Fruit fly (Drosophila melanogaster) whole organism, adult: ENCODE measurements around the gene CG32066.

Source experiments
- CG14711 ChIP-seq: fragments of 200-800 bp; sonication (Bioruptor generic); optimal IDR thresholded peaks from 2 replicates; lab custom pipeline; 2018; ENCODE audit warnings: missing biosample characterization, mild to moderate bottlenecking, missing genetic modification characterization, moderate library complexity
- CG1620 ChIP-seq: fragments of 200-800 bp; sonication (Bioruptor generic); optimal IDR thresholded peaks from 2 replicates; lab custom pipeline; 2016; ENCODE audit warnings: missing biosample characterization, missing genetic modification characterization
- CG5204 ChIP-seq: fragments of 200-800 bp; sonication (Bioruptor generic); optimal IDR thresholded peaks from 2 replicates; lab custom pipeline; 2016; ENCODE audit warnings: missing biosample characterization, missing genetic modification characterization
- Crg-1 ChIP-seq: fragments of 200-800 bp; sonication (Bioruptor generic); optimal IDR thresholded peaks from 2 replicates; lab custom pipeline; 2016; ENCODE audit warnings: missing biosample characterization, missing genetic modification characterization
- Hr96 ChIP-seq: fragments of 200-800 bp; sonication (Bioruptor generic); optimal IDR thresholded peaks from 2 replicates; lab custom pipeline; 2016; ENCODE audit warnings: missing biosample characterization, missing genetic modification characterization
- Mnt ChIP-seq: fragments of 200-800 bp; sonication (Bioruptor generic); optimal IDR thresholded peaks from 2 replicates; lab custom pipeline; 2016; ENCODE audit warnings: missing biosample characterization, mild to moderate bottlenecking, missing genetic modification characterization
- bab1 ChIP-seq: fragments of 200-800 bp; sonication (Bioruptor generic); optimal IDR thresholded peaks from 3 replicates; lab custom pipeline; 2019; ENCODE audit warnings: missing biosample characterization, mild to moderate bottlenecking, missing genetic modification characterization, moderate library complexity
- cic ChIP-seq: fragments of 200-800 bp; sonication (Bioruptor generic); optimal IDR thresholded peaks from 2 replicates; lab custom pipeline; 2017; ENCODE audit warnings: missing biosample characterization, mild to moderate bottlenecking, missing genetic modification characterization, moderate library complexity
- cnc ChIP-seq, 2 experiments: fragments of >200 bp; optimal IDR thresholded peaks; 2 replicates each; lab custom pipeline; 2017
- kay ChIP-seq: fragments of 200-800 bp; sonication (Bioruptor generic); peaks from one replicate; lab custom pipeline; 2016; ENCODE audit warnings: missing biosample characterization, missing genetic modification characterization, borderline replicate concordance
- ovo ChIP-seq: fragments of 200-800 bp; sonication (Bioruptor generic); optimal IDR thresholded peaks from 2 replicates; lab custom pipeline; 2016; ENCODE audit warnings: missing biosample characterization, missing genetic modification characterization
- pad ChIP-seq: fragments of 200-800 bp; sonication (Bioruptor generic); optimal IDR thresholded peaks from 3 replicates; lab custom pipeline; 2017; ENCODE audit warnings: missing biosample characterization, missing genetic modification characterization, mild to moderate bottlenecking, moderate library complexity, missing genetic modification reagents
- tj ChIP-seq: fragments of 200-800 bp; sonication (Bioruptor generic); optimal IDR thresholded peaks from 3 replicates; lab custom pipeline; 2017; ENCODE audit warnings: missing biosample characterization, mild to moderate bottlenecking, missing genetic modification characterization, moderate library complexity
- toe ChIP-seq: fragments of 200-800 bp; sonication (Bioruptor generic); optimal IDR thresholded peaks from 2 replicates; lab custom pipeline; 2016; ENCODE audit warnings: missing biosample characterization, missing genetic modification characterization

DNA sequence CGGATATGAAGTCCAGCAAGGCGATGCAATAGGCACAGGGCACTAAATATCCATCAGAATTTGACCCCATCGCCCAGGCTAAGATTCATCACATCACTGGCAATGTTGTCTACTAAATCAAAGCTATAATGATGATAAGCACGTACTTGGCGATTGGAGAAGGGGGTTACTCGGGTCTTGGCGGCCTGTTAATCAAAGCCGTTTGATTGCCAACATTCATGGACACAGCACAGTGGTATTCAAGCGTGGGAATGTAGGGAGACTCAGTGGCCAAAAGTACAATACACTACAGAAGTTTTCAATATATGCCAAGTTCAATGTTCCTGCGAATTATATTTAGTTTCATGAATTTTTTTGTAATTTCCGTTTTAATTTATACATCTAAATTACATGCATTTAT is 32.4 kb downstream of the CG32066 start, which contains the start of gene CG14151:
- TF ChIP-seq CG14711 (tag; lab: Kevin White, UChicago) (no peak), Hr96 (GFP tag; lab: Kevin White, UChicago) (no peak), ovo (no peak), tj (GFP tag; lab: Kevin White, UChicago) (no peak), Crg-1 (no peak), Mnt (GFP tag; lab: Kevin White, UChicago) (no peak), kay (GFP tag; lab: Kevin White, UChicago) (no peak), CG5204 (GFP tag; lab: Kevin White, UChicago) (no peak), bab1 (GFP tag; lab: Kevin White, UChicago) (no peak), CG1620 (GFP tag; lab: Kevin White, UChicago) (no peak), toe (GFP tag; lab: Kevin White, UChicago) (no peak), pad (GFP tag; lab: Kevin White, UChicago) (no peak), cic (GFP tag; lab: Kevin White, UChicago) (no peak), cnc (optimal IDR thresholded peaks at IDR 0.05; lab: Kevin White, UChicago) (no peak)
